Fruit fly (Drosophila melanogaster) whole organism, wandering third instar larva: Measurements from ENCODE around the gene BtbVII.

Experiments
- CrebA ChIP-seq: fragments of 200-800 bp; sonication (Bioruptor generic); optimal IDR thresholded peaks from 2 replicates; lab custom pipeline; 2016; ENCODE audit warnings: missing biosample characterization, mild to moderate bottlenecking, missing genetic modification characterization, borderline replicate concordance
- Dfd ChIP-seq: fragments of >200 bp; optimal IDR thresholded peaks from 2 replicates; lab custom pipeline; 2017; ENCODE audit warnings: missing biosample characterization, missing genetic modification characterization
- Jra ChIP-seq: sonication (Bioruptor generic); optimal IDR thresholded peaks from 2 replicates; lab custom pipeline; 2016; ENCODE audit warnings: missing biosample characterization, missing genetic modification characterization
- OdsH ChIP-seq: fragments of 200-800 bp; sonication (Bioruptor generic); optimal IDR thresholded peaks from 2 replicates; lab custom pipeline; 2016; ENCODE audit warnings: missing biosample characterization, mild to moderate bottlenecking, missing genetic modification characterization
- Sp1 ChIP-seq: fragments of 200-800 bp; sonication (Bioruptor generic); optimal IDR thresholded peaks from 3 replicates; lab custom pipeline; 2019; ENCODE audit warnings: missing biosample characterization, mild to moderate bottlenecking, missing genetic modification characterization, moderate library complexity
- brk ChIP-seq: fragments of 200-800 bp; sonication (Bioruptor generic); optimal IDR thresholded peaks from 2 replicates; lab custom pipeline; 2016; ENCODE audit warnings: missing biosample characterization, mild to moderate bottlenecking, missing genetic modification characterization
- jim ChIP-seq: fragments of 175-275, 200-325 bp; sonication (Bioruptor generic); optimal IDR thresholded peaks from 2 replicates; lab custom pipeline; 2016; ENCODE audit warnings: missing biosample characterization, mild to moderate bottlenecking, missing genetic modification characterization
- tai ChIP-seq: sonication (Bioruptor generic); optimal IDR thresholded peaks from 2 replicates; lab custom pipeline; 2016; ENCODE audit warnings: missing biosample characterization, missing genetic modification characterization
- woc ChIP-seq: sonication (Bioruptor generic); optimal IDR thresholded peaks from 2 replicates; lab custom pipeline; 2016; ENCODE audit warnings: missing biosample characterization, mild to moderate bottlenecking, missing genetic modification characterization

dm6 chr3L:3111127-3111526, 37.3 kb upstream of the BtbVII start, which contains the start of gene CG45066:
- TF ChIP-seq woc (GFP tag; lab: Kevin White, UChicago): no peak
- TF ChIP-seq CrebA: no peak
- no peak for TF ChIP-seq jim (GFP tag; lab: Kevin White, UChicago)
- TF ChIP-seq Dfd (GFP tag; lab: Kevin White, UChicago): no peak
- no peak for TF ChIP-seq Sp1
- TF ChIP-seq brk (GFP tag; lab: Kevin White, UChicago): no peak
- TF ChIP-seq OdsH (GFP tag; lab: Kevin White, UChicago): no peak
- no peak for TF ChIP-seq Jra (GFP tag; lab: Kevin White, UChicago)
- no peak for TF ChIP-seq tai (GFP tag; lab: Kevin White, UChicago)
